Fruit fly (Drosophila melanogaster): ENCODE measurements around the gene CG45067.
A peak's percentile ranks its signal among the peaks of the same experiment; 100 is the strongest.

The CG45067 gene

DNA sequence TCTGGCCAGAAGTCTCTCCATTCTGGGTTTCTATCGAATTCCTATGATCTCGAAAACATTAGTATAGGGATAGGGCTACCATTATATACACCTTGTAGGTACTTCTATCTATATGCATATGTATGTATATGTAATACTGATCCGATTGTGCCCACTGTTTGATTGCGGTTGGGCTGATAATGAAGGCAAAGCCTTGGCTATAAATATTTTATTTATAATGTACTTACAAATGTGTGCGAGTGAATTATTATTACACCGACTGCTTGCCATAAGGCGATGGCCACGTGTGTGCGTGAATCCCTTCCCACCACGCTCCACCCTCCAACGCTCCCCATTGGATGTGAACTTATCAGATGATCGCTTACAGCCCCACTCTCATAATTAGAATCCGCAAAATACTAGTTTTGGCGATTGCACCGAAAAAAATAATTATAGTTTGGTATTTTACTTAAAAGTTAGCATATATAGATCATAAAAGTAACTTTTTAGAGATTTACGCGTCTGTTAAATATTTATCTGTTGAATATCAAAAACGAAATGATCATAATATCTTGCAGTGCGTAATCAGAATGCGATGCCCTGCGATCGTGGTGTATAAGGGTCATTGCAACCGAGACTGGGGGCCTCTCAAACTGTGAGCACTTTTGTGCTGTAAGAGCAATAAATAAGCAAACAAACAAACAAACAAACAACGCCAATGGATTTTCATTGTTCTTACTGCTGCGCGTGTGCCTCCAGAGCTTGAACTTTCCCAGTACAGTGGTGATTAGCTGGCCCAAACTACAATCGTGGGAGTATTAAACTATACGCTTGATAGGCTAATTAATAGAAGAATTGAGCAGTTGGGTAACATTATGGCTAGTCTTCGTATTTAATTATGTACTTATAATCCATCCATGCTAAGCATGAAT lies 33.9 kb downstream of the CG45067 start (continued):
- no peak for TF ChIP-seq tna (GFP tag; IDR thresholded peaks at IDR 0.05; ENCODE audit: partially characterized antibody)
- TF ChIP-seq hb (GFP tag; IDR thresholded peaks at IDR 0.05; ENCODE audit: partially characterized antibody): no peak
- no peak for TF ChIP-seq Mad (GFP tag; optimal IDR thresholded peaks at IDR 0.05)
- TF ChIP-seq repo (GFP tag; optimal IDR thresholded peaks at IDR 0.05): no peak
- no peak for TF ChIP-seq vnd (GFP tag; IDR thresholded peaks at IDR 0.05; ENCODE audit: partially characterized antibody)
- TF ChIP-seq yki (optimal IDR thresholded peaks at IDR 0.05): no peak
- no peak for TF ChIP-seq CG15269 (tag; optimal IDR thresholded peaks at IDR 0.05)
- no peak for TF ChIP-seq lbe (GFP tag; optimal IDR thresholded peaks at IDR 0.05)
- TF ChIP-seq br (optimal IDR thresholded peaks at IDR 0.05): no peak
- no peak for TF ChIP-seq CG9797 (GFP tag; optimal IDR thresholded peaks at IDR 0.05)
- TF ChIP-seq CG9727 (GFP tag; optimal IDR thresholded peaks at IDR 0.05): no peak
- peak; percentile 54 for TF ChIP-seq Ptx1 (GFP tag; IDR thresholded peaks at IDR 0.05)
- no peak for TF ChIP-seq insv (GFP tag; optimal IDR thresholded peaks at IDR 0.05)
- TF ChIP-seq Tbp (GFP tag; optimal IDR thresholded peaks at IDR 0.05): no peak
- TF ChIP-seq CG11093 (GFP tag; IDR thresholded peaks at IDR 0.05): no peak; the same call in 2 of the 3 replicates
- TF ChIP-seq CG10209 (GFP tag; optimal IDR thresholded peaks at IDR 0.05): peak; percentile 15
- peak; percentile 57 for TF ChIP-seq CG14441 (GFP tag; IDR thresholded peaks at IDR 0.05)
- TF ChIP-seq HLHmδ (GFP tag; optimal IDR thresholded peaks at IDR 0.05): peak; percentile 45
- peak; percentile 37; the same call in 1 of the 2 replicates for TF ChIP-seq dimm (GFP tag; IDR thresholded peaks at IDR 0.05)
- TF ChIP-seq tll (GFP tag; optimal IDR thresholded peaks at IDR 0.05): no peak
- TF ChIP-seq lov (optimal IDR thresholded peaks at IDR 0.05): no peak
- TF ChIP-seq lov (GFP tag; IDR thresholded peaks at IDR 0.05): no peak
- TF ChIP-seq CG4404 (GFP tag; IDR thresholded peaks at IDR 0.05): no peak
- TF ChIP-seq Optix (GFP tag; IDR thresholded peaks at IDR 0.05): peak; percentile 37; the same call in 2 of the 3 replicates
- TF ChIP-seq Blimp-1 (GFP tag; optimal IDR thresholded peaks at IDR 0.05): peak; percentile 17
- no peak for TF ChIP-seq CG14860 (GFP tag; IDR thresholded peaks at IDR 0.05; ENCODE audit: partially characterized antibody)
- TF ChIP-seq YL-1 (GFP tag; optimal IDR thresholded peaks at IDR 0.05): no peak
- TF ChIP-seq Oaz (GFP tag; IDR thresholded peaks at IDR 0.05): no peak
- TF ChIP-seq CG11560 (tag; IDR thresholded peaks at IDR 0.05): 0 out of 3 replicates have a peak, but pooled peaks have one; percentile 10
- no peak for TF ChIP-seq az2 (GFP tag; optimal IDR thresholded peaks at IDR 0.05)
- TF ChIP-seq CG18619 (GFP tag; optimal IDR thresholded peaks at IDR 0.05): no peak
- no peak for TF ChIP-seq Spps (tag; optimal IDR thresholded peaks at IDR 0.05)
- TF ChIP-seq Myb (GFP tag; optimal IDR thresholded peaks at IDR 0.05): no peak
- TF ChIP-seq E2f2 (GFP tag; IDR thresholded peaks at IDR 0.05): no peak
- TF ChIP-seq CG4820 (GFP tag; optimal IDR thresholded peaks at IDR 0.05): no peak
- TF ChIP-seq disco-r (GFP tag; optimal IDR thresholded peaks at IDR 0.05): no peak
- TF ChIP-seq CG17612 (GFP tag; IDR thresholded peaks at IDR 0.05): no peak
- TF ChIP-seq cad (GFP tag; optimal IDR thresholded peaks at IDR 0.05): no peak
- 0 out of 2 replicates have a peak, but pooled peaks have one; percentile 7 for TF ChIP-seq CG13287 (GFP tag; IDR thresholded peaks at IDR 0.05; ENCODE audit: partially characterized antibody)
- no peak for TF ChIP-seq Awh (GFP tag; IDR thresholded peaks at IDR 0.05)
- no peak for TF ChIP-seq CG8944 (GFP tag; optimal IDR thresholded peaks at IDR 0.05)
- no peak for TF ChIP-seq CoRest (tag; optimal IDR thresholded peaks at IDR 0.05)
- TF ChIP-seq CG6791 (GFP tag; IDR thresholded peaks at IDR 0.05; ENCODE audit: partially characterized antibody): 0 out of 3 replicates have a peak, but pooled peaks have one; percentile 24
- peak; percentile 36; the same call in 1 of the 2 replicates for TF ChIP-seq CG6272 (GFP tag; IDR thresholded peaks at IDR 0.05)
- TF ChIP-seq Mrtf (GFP tag; IDR thresholded peaks at IDR 0.05): no peak
- no peak for TF ChIP-seq CG3726 (GFP tag; IDR thresholded peaks at IDR 0.05)
- no peak for TF ChIP-seq Doc3 (GFP tag; IDR thresholded peaks at IDR 0.05; ENCODE audit: partially characterized antibody)
- no peak for TF ChIP-seq CG30431 (GFP tag; optimal IDR thresholded peaks at IDR 0.05)
- TF ChIP-seq CG17912 (GFP tag; optimal IDR thresholded peaks at IDR 0.05): no peak

All from whole organism, embryonic.